Fruit fly (Drosophila melanogaster): ENCODE measurements around the gene mRpL47.

DNA sequence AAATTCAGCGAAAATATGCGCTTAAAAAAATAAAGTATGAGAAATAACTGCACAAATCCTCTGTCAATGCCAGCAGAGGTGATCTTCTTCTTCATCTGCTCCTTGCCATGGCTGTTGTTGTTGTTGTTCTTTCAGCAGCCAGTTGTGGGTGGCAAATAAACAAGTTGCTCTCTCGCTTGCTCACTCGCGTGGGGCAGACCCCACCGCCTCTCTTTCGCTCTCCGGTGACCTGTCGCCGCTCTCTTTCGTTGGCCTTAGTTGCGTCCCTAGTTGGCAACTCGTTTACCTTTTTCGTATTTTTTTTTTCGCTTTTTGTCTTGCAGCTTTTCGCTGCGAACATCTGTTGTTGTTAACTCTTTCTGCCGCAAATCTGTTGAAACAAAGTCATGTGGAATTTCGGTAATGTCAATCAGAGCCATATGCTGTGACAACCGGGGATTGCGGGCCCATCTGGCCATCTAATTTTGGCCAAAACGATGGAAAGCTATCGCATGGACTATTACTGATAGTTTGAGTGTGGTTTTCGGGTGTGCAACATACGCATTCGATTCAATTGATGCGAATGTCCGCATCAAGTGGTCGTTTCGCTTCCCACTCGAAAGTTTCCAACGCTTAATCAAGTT, 19.0 kb upstream of the mRpL47 start:
- TF ChIP-seq CG8478 (optimal IDR thresholded peaks at IDR 0.05) (no peak), CTCF (optimal IDR thresholded peaks at IDR 0.05) (no peak)
